Worm (Caenorhabditis elegans) whole organism, late embryonic: ENCODE measurements around the gene C17E7.13.

Experiments used
- C08G9.2 ChIP-seq: sonication (generic microtip); optimal IDR thresholded peaks from 2 replicates; lab custom pipeline; 2016; ENCODE audit warnings: mild to moderate bottlenecking, missing genetic modification characterization, moderate library complexity, missing compliant biosample characterization
- K02D7.2 ChIP-seq: sonication (generic microtip); optimal IDR thresholded peaks from 2 replicates; lab custom pipeline; 2017; ENCODE audit warnings: mild to moderate bottlenecking, missing genetic modification characterization, missing compliant biosample characterization
- T23F11.4 ChIP-seq: fragments of 200-800 bp; sonication (Bioruptor generic); optimal IDR thresholded peaks from 2 replicates; lab custom pipeline; 2018; ENCODE audit warnings: mild to moderate bottlenecking, missing genetic modification characterization, missing compliant biosample characterization
- Y22D7AL.16 ChIP-seq: sonication (generic microtip); optimal IDR thresholded peaks from 2 replicates; lab custom pipeline; 2016; ENCODE audit warnings: missing genetic modification characterization, missing compliant biosample characterization
- ceh-14 ChIP-seq: sonication (generic microtip); optimal IDR thresholded peaks from 2 replicates; lab custom pipeline; 2016; ENCODE audit warnings: missing genotype, missing genetic modification characterization, missing compliant biosample characterization
- ceh-18 ChIP-seq: sonication (generic microtip); optimal IDR thresholded peaks from 2 replicates; lab custom pipeline; 2016; ENCODE audit warnings: missing genetic modification characterization, missing compliant biosample characterization
- ceh-2 ChIP-seq: sonication (generic microtip); optimal IDR thresholded peaks from 2 replicates; lab custom pipeline; 2016; ENCODE audit warnings: missing genotype, missing genetic modification characterization, missing compliant biosample characterization
- ceh-22 ChIP-seq: sonication (generic microtip); optimal IDR thresholded peaks from 2 replicates; lab custom pipeline; 2017; ENCODE audit warnings: missing biosample characterization, missing genetic modification characterization
- ceh-31 ChIP-seq: sonication (generic microtip); optimal IDR thresholded peaks from 2 replicates; lab custom pipeline; 2016; ENCODE audit warnings: missing genetic modification characterization, missing compliant biosample characterization
- ceh-34 ChIP-seq: sonication (generic microtip); optimal IDR thresholded peaks from 2 replicates; lab custom pipeline; 2016; ENCODE audit warnings: mild to moderate bottlenecking, missing genetic modification characterization, missing compliant biosample characterization
- ceh-45 ChIP-seq: fragments of 200-800 bp; sonication (Bioruptor generic); IDR thresholded peaks from 2 replicates; pipeline ENCODE4 v1.3.6; 2022; ENCODE audit warnings: missing genetic modification reagents, missing genetic modification characterization, missing compliant biosample characterization
- ceh-48 ChIP-seq: sonication (generic microtip); optimal IDR thresholded peaks from 2 replicates; lab custom pipeline; 2016; ENCODE audit warnings: missing genetic modification characterization, inconsistent platforms, missing compliant biosample characterization
- ceh-6 ChIP-seq: fragments of 200-800 bp; sonication (Bioruptor generic); optimal IDR thresholded peaks from 2 replicates; lab custom pipeline; 2018; ENCODE audit warnings: mild to moderate bottlenecking, missing genetic modification characterization, missing compliant biosample characterization
- dve-1 ChIP-seq: sonication (generic microtip); optimal IDR thresholded peaks from 2 replicates; lab custom pipeline; 2017; ENCODE audit warnings: antibody characterized with exemption, mild to moderate bottlenecking, missing genetic modification characterization, missing compliant biosample characterization
- fkh-10 ChIP-seq: fragments of 150-350 bp; optimal IDR thresholded peaks from 2 replicates; lab custom pipeline; 2014; ENCODE audit warnings: missing biosample characterization, missing genetic modification reagents, missing genetic modification characterization
- fkh-6 ChIP-seq: sonication (generic microtip); optimal IDR thresholded peaks from 2 replicates; lab custom pipeline; 2016; ENCODE audit warnings: missing genetic modification characterization, missing compliant biosample characterization
- gmeb-2 ChIP-seq: sonication (generic microtip); optimal IDR thresholded peaks from 2 replicates; lab custom pipeline; 2016; ENCODE audit warnings: missing genetic modification characterization, inconsistent platforms, missing compliant biosample characterization
- hlh-13 ChIP-seq: fragments of 200-800 bp; sonication (Bioruptor generic); optimal IDR thresholded peaks from 2 replicates; lab custom pipeline; 2018; ENCODE audit warnings: mild to moderate bottlenecking, missing genetic modification characterization, missing compliant biosample characterization
- hlh-15 ChIP-seq: sonication (generic microtip); optimal IDR thresholded peaks from 2 replicates; lab custom pipeline; 2016; ENCODE audit warnings: missing genetic modification characterization, missing compliant biosample characterization
- hlh-6 ChIP-seq: sonication (generic microtip); optimal IDR thresholded peaks from 2 replicates; lab custom pipeline; 2016; ENCODE audit warnings: missing genotype, missing genetic modification characterization, missing compliant biosample characterization
- hlh-8 ChIP-seq: sonication (generic microtip); optimal IDR thresholded peaks from 2 replicates; lab custom pipeline; 2016; ENCODE audit warnings: missing genotype, missing genetic modification characterization, missing compliant biosample characterization
- lin-11 ChIP-seq: fragments of 200-800 bp; sonication (Bioruptor generic); optimal IDR thresholded peaks from 2 replicates; lab custom pipeline; 2018; ENCODE audit warnings: mild to moderate bottlenecking, missing genetic modification characterization, missing compliant biosample characterization
- mec-3 ChIP-seq: sonication (generic microtip); optimal IDR thresholded peaks from 2 replicates; lab custom pipeline; 2016; ENCODE audit warnings: borderline replicate concordance, missing genetic modification characterization, missing compliant biosample characterization
- nfya-1 ChIP-seq: sonication (generic microtip); optimal IDR thresholded peaks from 2 replicates; lab custom pipeline; 2017; ENCODE audit warnings: missing genetic modification characterization, mild to moderate bottlenecking, missing compliant biosample characterization, antibody characterized with exemption, moderate library complexity
- nhr-232 ChIP-seq: sonication (generic microtip); optimal IDR thresholded peaks from 2 replicates; lab custom pipeline; 2016; ENCODE audit warnings: missing genetic modification characterization, missing compliant biosample characterization
- npax-4 ChIP-seq: sonication (generic microtip); optimal IDR thresholded peaks from 2 replicates; lab custom pipeline; 2016; ENCODE audit warnings: missing genetic modification characterization, missing compliant biosample characterization
- odd-2 ChIP-seq: sonication (generic microtip); optimal IDR thresholded peaks from 2 replicates; lab custom pipeline; 2017; ENCODE audit warnings: antibody characterized with exemption, mild to moderate bottlenecking, missing genetic modification characterization, missing compliant biosample characterization
- pag-3 ChIP-seq: sonication (generic microtip); optimal IDR thresholded peaks from 2 replicates; lab custom pipeline; 2016; ENCODE audit warnings: missing compliant biosample characterization, missing genetic modification characterization, borderline replicate concordance
- pat-9 ChIP-seq: fragments of 200-800 bp; sonication (Bioruptor generic); optimal IDR thresholded peaks from 2 replicates; lab custom pipeline; 2018; ENCODE audit warnings: mild to moderate bottlenecking, missing genetic modification characterization, moderate library complexity, missing compliant biosample characterization
- pqm-1 ChIP-seq: sonication (generic microtip); optimal IDR thresholded peaks from 2 replicates; lab custom pipeline; 2016; ENCODE audit warnings: missing genetic modification characterization, missing compliant biosample characterization
- pros-1 ChIP-seq: fragments of 150-350 bp; optimal IDR thresholded peaks from 2 replicates; lab custom pipeline; 2014; ENCODE audit warnings: missing biosample characterization, missing genetic modification reagents, missing genetic modification characterization
- rnt-1 ChIP-seq: sonication (generic microtip); optimal IDR thresholded peaks from 2 replicates; lab custom pipeline; 2016; ENCODE audit warnings: missing genetic modification characterization, missing compliant biosample characterization
- sdc-2 ChIP-seq: sonication (generic microtip); optimal IDR thresholded peaks from 2 replicates; lab custom pipeline; 2016; ENCODE audit warnings: missing genotype, missing genetic modification characterization, missing compliant biosample characterization
- sox-2 ChIP-seq: fragments of 200-800 bp; sonication (Bioruptor generic); IDR thresholded peaks from 2 replicates; pipeline ENCODE4 v1.3.6; 2022; ENCODE audit warnings: missing genetic modification reagents, missing genetic modification characterization, missing compliant biosample characterization
- syd-9 ChIP-seq: sonication (generic microtip); optimal IDR thresholded peaks from 2 replicates; lab custom pipeline; 2016; ENCODE audit warnings: mild to moderate bottlenecking, missing genetic modification characterization, moderate library complexity, missing compliant biosample characterization
- tbx-2 ChIP-seq: sonication (generic microtip); optimal IDR thresholded peaks from 2 replicates; lab custom pipeline; 2016; ENCODE audit warnings: missing genetic modification characterization, missing compliant biosample characterization
- ttx-3 ChIP-seq: sonication (generic microtip); optimal IDR thresholded peaks from 2 replicates; lab custom pipeline; 2016; ENCODE audit warnings: missing genetic modification reagents, missing genetic modification characterization, missing compliant biosample characterization
- unc-55 ChIP-seq: sonication (generic microtip); optimal IDR thresholded peaks from 2 replicates; lab custom pipeline; 2017; ENCODE audit warnings: missing biosample characterization, missing genetic modification reagents, missing genetic modification characterization
- ztf-16 ChIP-seq: sonication (generic microtip); optimal IDR thresholded peaks from 2 replicates; lab custom pipeline; 2017; ENCODE audit warnings: missing genetic modification characterization, missing compliant biosample characterization

C17E7.13 gene

ce11 chrV:3854847-3855246, 34.2 kb downstream of the C17E7.13 start, which contains the start of gene nhr-186:
TSS of gene nhr-186 (minus strand) at chrV:3854947.
- TF ChIP-seq npax-4 (tag; lab: Kevin White, UChicago) (no peak), odd-2 (tag; lab: Kevin White, UChicago) (no peak), nfya-1 (tag; lab: Kevin White, UChicago) (no peak)

- TF ChIP-seq gmeb-2 (tag; lab: Kevin White, UChicago) (no peak), ceh-34 (tag; lab: Kevin White, UChicago) (no peak)
- TF ChIP-seq, all 69 proteins: peak for 0
Measured at ce11 chrV:3851760-3852159, 37.3 kb downstream of the C17E7.13 start.

ce11 chrV:3847268-3847667, 41.8 kb downstream of the C17E7.13 start, which contains the start of gene nhr-185:
TSS of gene nhr-185 (minus strand) at chrV:3847368.
- TF ChIP-seq pros-1 (no peak), nfya-1 (tag; lab: Kevin White, UChicago) (no peak), unc-55 (GFP tag; lab: Kevin White, UChicago) (no peak), C08G9.2 (tag; lab: Kevin White, UChicago) (no peak), fkh-10 (GFP tag; lab: Kevin White, UChicago) (no peak), hlh-6 (tag; lab: Kevin White, UChicago) (no peak), ceh-18 (no peak), pag-3 (tag; lab: Kevin White, UChicago) (no peak), lin-11 (tag; lab: Kevin White, UChicago) (no peak), ceh-6 (GFP tag; lab: Kevin White, UChicago) (no peak), sdc-2 (tag; lab: Kevin White, UChicago) (no peak), tbx-2 (tag; lab: Kevin White, UChicago) (no peak), ceh-14 (no peak), mec-3 (no peak), hlh-8 (no peak), ceh-31 (no peak), fkh-6 (tag; lab: Kevin White, UChicago) (no peak), Y22D7AL.16 (tag; lab: Kevin White, UChicago) (no peak)

ce11 chrV:3843926-3844325, 45.2 kb downstream of the C17E7.13 start, which contains the start of gene ugt-32:
TSS of gene ugt-32 (minus strand) at chrV:3844007.
- TF ChIP-seq ceh-22 (no peak), pqm-1 (tag; lab: Kevin White, UChicago) (no peak), ceh-18 (no peak), sox-2 (GFP tag; lab: Robert Waterston, UW) (no peak), ztf-16 (tag; lab: Kevin White, UChicago) (no peak), fkh-10 (GFP tag; lab: Kevin White, UChicago) (no peak), rnt-1 (tag; lab: Kevin White, UChicago) (no peak), K02D7.2 (tag; lab: Kevin White, UChicago) (no peak), T23F11.4 (no peak), ceh-2 (no peak), pag-3 (tag; lab: Kevin White, UChicago) (no peak), pros-1 (no peak), ceh-31 (no peak), ceh-45 (GFP tag; lab: Robert Waterston, UW) (no peak), syd-9 (no peak), dve-1 (tag; lab: Kevin White, UChicago) (no peak), hlh-15 (no peak), hlh-13 (GFP tag; lab: Kevin White, UChicago) (no peak)

- no peak for TF ChIP-seq ttx-3 (tag; lab: Kevin White, UChicago)
- TF ChIP-seq pat-9 (tag; lab: Kevin White, UChicago): no peak
- TF ChIP-seq nhr-232: no peak
- TF ChIP-seq ceh-48: no peak
- TF ChIP-seq ceh-22: no peak
- no peak for TF ChIP-seq ceh-2
Measured at ce11 chrV:3841462-3841861, 47.6 kb downstream of the C17E7.13 start.
